Worm (Caenorhabditis elegans): ENCODE measurements around the gene idpp-15.

DNA sequence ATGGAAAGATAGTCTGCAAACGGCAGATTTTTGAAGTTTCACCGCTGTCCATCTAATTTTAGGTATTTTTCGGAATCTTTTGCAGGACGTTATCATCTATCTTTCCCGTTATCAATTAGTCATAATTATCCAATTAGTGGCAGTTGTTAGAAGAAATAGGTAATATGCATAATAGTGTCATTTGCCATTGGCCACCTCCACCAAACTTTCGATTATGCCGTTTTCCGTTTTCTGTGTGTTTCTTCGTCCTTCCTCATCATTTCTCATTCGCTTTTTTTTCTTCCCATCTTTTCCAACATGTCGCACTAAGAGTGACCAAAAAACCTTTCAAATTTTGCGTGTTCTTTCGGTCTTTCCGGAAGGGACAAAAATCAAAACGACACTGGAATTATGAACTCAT lies 39.5 kb downstream of the idpp-15 start:
- TF ChIP-seq dao-5 (tag; optimal IDR thresholded peaks at IDR 0.05) (no peak), him-1 (tag; optimal IDR thresholded peaks at IDR 0.05) (no peak)
